Worm (Caenorhabditis elegans) whole organism, L1 larva: ENCODE results near the gene str-144.

Source experiments
- F16B12.6 ChIP-seq: fragments of 150-350 bp; optimal IDR thresholded peaks from 2 replicates; lab custom pipeline; 2014; ENCODE audit warnings: missing biosample characterization, missing genetic modification characterization
- alr-1 ChIP-seq: fragments of 200-800 bp; sonication (Bioruptor generic); optimal IDR thresholded peaks from 2 replicates; lab custom pipeline; 2018; ENCODE audit warnings: borderline replicate concordance, mild to moderate bottlenecking, missing genetic modification characterization, missing compliant biosample characterization
- aly-2 ChIP-seq: fragments of 150-350 bp; optimal IDR thresholded peaks from 2 replicates; lab custom pipeline; 2014; ENCODE audit warnings: missing biosample characterization, missing genetic modification characterization
- ceh-88 ChIP-seq: fragments of 200-800 bp; sonication (Bioruptor generic); IDR thresholded peaks from 2 replicates; pipeline ENCODE4 v1.3.6; 2022; ENCODE audit warnings: missing genetic modification characterization, missing compliant biosample characterization
- ceh-90 ChIP-seq: sonication (generic microtip); optimal IDR thresholded peaks from 2 replicates; lab custom pipeline; 2016; ENCODE audit warnings: missing genetic modification characterization, missing compliant biosample characterization
- ces-1 ChIP-seq: fragments of 150-350 bp; optimal IDR thresholded peaks from 2 replicates; lab custom pipeline; 2014; ENCODE audit warnings: missing biosample characterization, missing genetic modification reagents, missing genetic modification characterization
- dsc-1 ChIP-seq: sonication (generic microtip); optimal IDR thresholded peaks from 2 replicates; lab custom pipeline; 2016; ENCODE audit warnings: mild to moderate bottlenecking, missing genetic modification characterization, missing compliant biosample characterization
- efl-1 ChIP-seq, 4 experiments: fragments of 150-350 bp; optimal IDR thresholded peaks in 3 of 4; peaks in 1 of 4; 1 replicate in 1 of 4; 2 replicates in 3 of 4; lab custom pipeline; 2014; ENCODE audit warnings: missing biosample characterization in 2 of 4, missing genetic modification characterization in 2 of 4, missing genetic modification reagents in 2 of 4
- egl-13 ChIP-seq: sonication (generic microtip); optimal IDR thresholded peaks from 2 replicates; lab custom pipeline; 2016; ENCODE audit warnings: missing genotype, missing genetic modification reagents, missing genetic modification characterization, missing compliant biosample characterization
- fos-1 ChIP-seq: fragments of 150-350 bp; optimal IDR thresholded peaks from 2 replicates; lab custom pipeline; 2014; ENCODE audit warnings: missing biosample characterization, missing genetic modification characterization
- grh-1 ChIP-seq: fragments of 200-800 bp; sonication (Bioruptor generic); IDR thresholded peaks from 2 replicates; pipeline ENCODE4 v1.3.6; 2022; ENCODE audit warnings: missing genetic modification reagents, missing genetic modification characterization, missing compliant biosample characterization
- irx-1 ChIP-seq: sonication (generic microtip); optimal IDR thresholded peaks from 2 replicates; lab custom pipeline; 2016; ENCODE audit warnings: missing genetic modification characterization, missing compliant biosample characterization
- lin-13 ChIP-seq: fragments of 150-350 bp; optimal IDR thresholded peaks from 2 replicates; lab custom pipeline; 2014; ENCODE audit warnings: missing biosample characterization, missing genetic modification reagents, missing genetic modification characterization
- lin-14 ChIP-seq: fragments of 200-800 bp; sonication (Bioruptor generic); optimal IDR thresholded peaks from 2 replicates; lab custom pipeline; 2018; ENCODE audit warnings: mild to moderate bottlenecking, missing genetic modification characterization, moderate library complexity, missing compliant biosample characterization
- lin-35 ChIP-seq, 2 experiments: fragments of 150-350 bp; optimal IDR thresholded peaks; 2 replicates each; lab custom pipeline; 2014; ENCODE audit warnings: missing biosample characterization in 2 of 2, missing genetic modification characterization in 2 of 2, missing genetic modification reagents in 2 of 2
- lin-39 ChIP-seq: fragments of 150-350 bp; optimal IDR thresholded peaks from 2 replicates; lab custom pipeline; 2014; ENCODE audit warnings: missing biosample characterization, missing genetic modification reagents, missing genetic modification characterization
- lsy-2 ChIP-seq, 2 experiments: fragments of 150-350 bp; optimal IDR thresholded peaks; 2 replicates each; lab custom pipeline; 2014; ENCODE audit warnings: missing biosample characterization in 2 of 2, missing genetic modification characterization in 2 of 2
- mab-9 ChIP-seq: fragments of 200-800 bp; sonication (Bioruptor generic); IDR thresholded peaks from 2 replicates; pipeline ENCODE4 v1.3.6; 2022; ENCODE audit warnings: missing genetic modification reagents, missing genetic modification characterization, missing compliant biosample characterization
- mef-2 ChIP-seq: fragments of 150-350 bp; optimal IDR thresholded peaks from 2 replicates; lab custom pipeline; 2014; ENCODE audit warnings: missing biosample characterization, missing genetic modification characterization
- nhr-11 ChIP-seq: fragments of 150-350 bp; optimal IDR thresholded peaks from 2 replicates; lab custom pipeline; 2014; ENCODE audit warnings: missing biosample characterization, missing genetic modification characterization
- nhr-12 ChIP-seq: sonication (generic microtip); optimal IDR thresholded peaks from 2 replicates; lab custom pipeline; 2017; ENCODE audit warnings: missing biosample characterization, missing genetic modification characterization
- nhr-20 ChIP-seq: sonication (generic microtip); optimal IDR thresholded peaks from 2 replicates; lab custom pipeline; 2016; ENCODE audit warnings: mild to moderate bottlenecking, missing genetic modification characterization, missing compliant biosample characterization
- nhr-237 ChIP-seq: fragments of 150-350 bp; optimal IDR thresholded peaks from 2 replicates; lab custom pipeline; 2014; ENCODE audit warnings: missing biosample characterization, missing genetic modification characterization
- nhr-71 ChIP-seq: sonication (generic microtip); optimal IDR thresholded peaks from 2 replicates; lab custom pipeline; 2016; ENCODE audit warnings: mild to moderate bottlenecking, missing genetic modification characterization, moderate library complexity, missing compliant biosample characterization
- nhr-76 ChIP-seq: sonication (generic microtip); optimal IDR thresholded peaks from 2 replicates; lab custom pipeline; 2017; ENCODE audit warnings: missing biosample characterization, missing genetic modification characterization
- nhr-77 ChIP-seq: fragments of 150-350 bp; optimal IDR thresholded peaks from 2 replicates; lab custom pipeline; 2014; ENCODE audit warnings: missing biosample characterization, missing genetic modification characterization
- nhr-84 ChIP-seq: sonication (generic microtip); optimal IDR thresholded peaks from 2 replicates; lab custom pipeline; 2017; ENCODE audit warnings: missing biosample characterization, missing genetic modification characterization
- nhr-85 ChIP-seq: sonication (generic microtip); peaks from one replicate; lab custom pipeline; 2016; ENCODE audit warnings: missing genetic modification characterization, inconsistent platforms, missing compliant biosample characterization
- nhr-90 ChIP-seq: sonication (generic microtip); optimal IDR thresholded peaks from 2 replicates; lab custom pipeline; 2016; ENCODE audit warnings: mild to moderate bottlenecking, missing genetic modification characterization, missing compliant biosample characterization; ENCODE audit not compliant: poor library complexity
- pax-3 ChIP-seq: fragments of 200-800 bp; sonication (Bioruptor generic); optimal IDR thresholded peaks from 2 replicates; lab custom pipeline; 2018; ENCODE audit warnings: mild to moderate bottlenecking, missing genetic modification characterization, moderate library complexity, missing compliant biosample characterization
- pqm-1 ChIP-seq: sonication (generic microtip); optimal IDR thresholded peaks from 3 replicates; lab custom pipeline; 2017; ENCODE audit warnings: missing biosample characterization, missing genetic modification characterization
- rnt-1 ChIP-seq: sonication (generic microtip); optimal IDR thresholded peaks from 2 replicates; lab custom pipeline; 2016; ENCODE audit warnings: mild to moderate bottlenecking, missing genetic modification characterization, moderate library complexity, missing compliant biosample characterization
- skn-1 ChIP-seq: fragments of 150-350 bp; optimal IDR thresholded peaks from 2 replicates; lab custom pipeline; 2014; ENCODE audit warnings: missing biosample characterization, missing genetic modification characterization
- snpc-4 ChIP-seq: fragments of 150-350 bp; optimal IDR thresholded peaks from 2 replicates; lab custom pipeline; 2014; ENCODE audit warnings: missing biosample characterization, missing genetic modification characterization
- sox-4 ChIP-seq: sonication (generic microtip); optimal IDR thresholded peaks from 2 replicates; lab custom pipeline; 2016; ENCODE audit warnings: missing genetic modification characterization, missing compliant biosample characterization
- sup-37 ChIP-seq: fragments of 200-800 bp; sonication (Bioruptor generic); optimal IDR thresholded peaks from 2 replicates; lab custom pipeline; 2018; ENCODE audit warnings: mild to moderate bottlenecking, missing genetic modification characterization, missing compliant biosample characterization
- tbx-2 ChIP-seq: sonication (generic microtip); optimal IDR thresholded peaks from 2 replicates; lab custom pipeline; 2016; ENCODE audit warnings: missing genetic modification characterization, missing compliant biosample characterization
- tlp-1 ChIP-seq: fragments of 150-350 bp; optimal IDR thresholded peaks from 2 replicates; lab custom pipeline; 2014; ENCODE audit warnings: missing biosample characterization, missing genetic modification characterization
- unc-62 ChIP-seq: fragments of 150-350 bp; optimal IDR thresholded peaks from 2 replicates; lab custom pipeline; 2014; ENCODE audit warnings: missing biosample characterization, missing genetic modification reagents, missing genetic modification characterization
- unc-98 ChIP-seq: fragments of 200-800 bp; sonication (Bioruptor generic); IDR thresholded peaks from 2 replicates; pipeline ENCODE4 v1.3.6; 2022; ENCODE audit warnings: missing genetic modification characterization, missing compliant biosample characterization
- vab-15 ChIP-seq: sonication (generic microtip); optimal IDR thresholded peaks from 2 replicates; lab custom pipeline; 2017; ENCODE audit warnings: missing genotype, mild to moderate bottlenecking, missing genetic modification characterization, missing compliant biosample characterization
- zip-4 ChIP-seq: fragments of 200-800 bp; sonication (Bioruptor generic); optimal IDR thresholded peaks from 2 replicates; lab custom pipeline; 2018; ENCODE audit warnings: mild to moderate bottlenecking, missing genetic modification characterization, moderate library complexity, missing compliant biosample characterization
- ztf-11 ChIP-seq, 2 experiments: sonication (generic microtip); optimal IDR thresholded peaks; 2 replicates each; lab custom pipeline; 2016 to 2017; ENCODE audit warnings: missing genetic modification characterization in 2 of 2, missing biosample characterization in 1 of 2, missing compliant biosample characterization in 1 of 2

Gene str-144

DNA sequence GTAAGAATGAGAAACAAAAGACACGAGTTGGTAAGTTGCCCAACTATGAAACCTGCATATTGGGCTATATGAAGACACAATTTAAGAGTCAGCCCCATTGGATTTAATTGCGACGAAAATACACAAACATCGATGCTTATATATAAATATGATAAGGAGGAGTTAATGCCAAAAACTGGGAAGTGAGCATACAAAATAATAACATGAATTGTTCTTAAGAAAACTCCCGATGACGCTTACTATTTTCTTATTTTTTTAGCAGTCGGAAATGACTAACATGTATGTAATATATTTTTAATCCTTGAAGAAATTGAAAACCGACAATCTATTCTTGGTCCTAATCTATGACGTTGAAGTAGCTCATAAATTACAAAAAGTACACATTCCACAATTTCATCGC lies at the start of gene str-144:
Gene str-144 (minus strand): TSS at position 101 of the 400 bp plus-strand sequence.
- TF ChIP-seq grh-1 (GFP tag; lab: Robert Waterston, UW) (no peak), dsc-1 (tag; lab: Kevin White, UChicago) (peak; percentile 15)

DNA sequence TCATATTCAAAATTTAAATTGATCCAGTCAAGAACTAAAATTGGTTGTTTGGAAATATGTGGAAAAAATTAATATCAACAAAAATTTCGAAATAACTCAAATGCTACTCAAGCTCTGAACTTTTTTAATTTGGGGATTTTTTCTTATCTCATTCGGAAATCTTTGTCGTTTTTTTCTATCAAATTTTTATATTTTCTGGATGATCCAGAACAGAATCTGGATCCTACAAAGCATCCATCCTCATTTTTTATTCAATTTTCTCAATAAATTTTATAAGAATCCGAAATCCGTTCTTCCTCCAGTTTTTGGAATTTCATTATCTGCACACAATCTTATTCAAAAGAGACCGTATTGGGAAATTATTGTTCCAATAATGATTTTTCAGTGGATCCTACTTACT lies 48.9 kb upstream of the str-144 start, which contains the start of gene D1014.6:
Gene D1014.6 (plus strand): TSS at position 301 of the 400 bp plus-strand sequence.
- TF ChIP-seq unc-62 (GFP tag; lab: Kevin White, UChicago) (no peak), nhr-90 (tag; lab: Kevin White, UChicago) (no peak), nhr-84 (no peak), lsy-2 (tag; optimal IDR thresholded peaks at IDR 0.05; lab: Kevin White, UChicago) (no peak), nhr-237 (tag; lab: Kevin White, UChicago) (no peak), unc-98 (GFP tag; lab: Robert Waterston, UW) (no peak), egl-13 (tag; lab: Kevin White, UChicago) (no peak), lin-35 (GFP tag; optimal IDR thresholded peaks at IDR 0.05; lab: Kevin White, UChicago) (no peak), alr-1 (no peak), nhr-20 (no peak), fos-1 (tag; lab: Kevin White, UChicago) (no peak), lin-14 (no peak), efl-1 (optimal IDR thresholded peaks at IDR 0.05; lab: Kevin White, UChicago) (no peak), efl-1 (GFP tag; optimal IDR thresholded peaks at IDR 0.05 in 1 of 2; lab: Kevin White, UChicago) (no peak), aly-2 (tag; lab: Kevin White, UChicago) (no peak), sox-4 (tag; lab: Kevin White, UChicago) (no peak), ceh-88 (GFP tag; lab: Robert Waterston, UW) (no peak), vab-15 (no peak), rnt-1 (tag; lab: Kevin White, UChicago) (no peak)

DNA sequence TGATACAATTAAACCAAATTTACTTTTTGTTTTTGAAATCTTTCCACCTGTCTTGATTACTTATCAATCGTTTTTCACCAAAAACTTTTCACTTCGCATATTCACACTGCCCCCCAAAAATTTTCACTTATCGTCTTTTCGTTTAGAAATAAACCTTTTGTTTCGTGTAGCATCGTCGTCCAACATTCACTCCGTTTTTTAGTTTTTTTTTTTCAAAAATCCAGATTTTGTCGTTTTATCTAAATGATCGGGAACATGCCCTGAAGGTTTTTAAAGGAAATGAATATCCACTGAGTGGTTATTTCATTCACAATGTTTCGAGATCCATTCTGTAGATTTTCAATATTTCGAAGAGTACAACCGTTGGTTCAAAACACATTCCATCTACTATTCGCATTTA lies 46.0 kb upstream of the str-144 start, which contains the start of gene D1014.7:
Gene D1014.7 (plus strand): TSS at position 301 of the 400 bp plus-strand sequence.
- TF ChIP-seq ces-1 (GFP tag; lab: Kevin White, UChicago), result no peak
- no peak for TF ChIP-seq pax-3 (tag; lab: Kevin White, UChicago)
- no peak for TF ChIP-seq skn-1 (tag; lab: Kevin White, UChicago)
- TF ChIP-seq lin-13 (GFP tag; lab: Kevin White, UChicago), result no peak
- TF ChIP-seq nhr-11 (tag; lab: Kevin White, UChicago), result no peak
- no peak for TF ChIP-seq nhr-76
- no peak for TF ChIP-seq lin-39 (tag; lab: Kevin White, UChicago)
- no peak for TF ChIP-seq F16B12.6 (tag; lab: Kevin White, UChicago)
- TF ChIP-seq pqm-1 (tag; lab: Kevin White, UChicago), result no peak
- no peak for TF ChIP-seq ceh-88 (GFP tag; lab: Robert Waterston, UW)
- no peak for TF ChIP-seq tlp-1 (tag; lab: Kevin White, UChicago)
- no peak for TF ChIP-seq snpc-4
- TF ChIP-seq lin-14, result no peak
- TF ChIP-seq mef-2 (tag; lab: Kevin White, UChicago), result no peak
- no peak for TF ChIP-seq nhr-85 (tag; lab: Kevin White, UChicago)
- TF ChIP-seq ceh-90 (tag; lab: Kevin White, UChicago), result no peak
- TF ChIP-seq zip-4 (GFP tag; lab: Kevin White, UChicago), result no peak

DNA sequence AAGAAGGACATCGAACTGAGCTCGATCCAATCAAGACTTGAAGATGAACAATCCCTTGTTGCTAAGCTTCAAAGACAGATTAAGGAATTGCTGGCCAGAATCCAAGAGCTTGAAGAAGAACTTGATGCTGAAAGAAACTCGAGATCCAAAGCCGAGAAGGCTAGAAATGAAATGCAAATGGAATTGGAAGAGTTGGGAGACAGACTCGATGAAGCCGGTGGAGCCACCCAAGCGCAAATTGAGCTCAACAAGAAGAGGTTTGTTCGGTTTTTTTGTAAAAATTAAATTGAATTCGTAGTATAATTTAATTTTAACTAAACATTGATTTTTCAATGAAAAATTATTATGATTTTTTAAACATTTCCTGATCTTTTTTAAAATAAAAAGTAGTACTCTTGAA lies 42.6 kb upstream of the str-144 start:
- no peak for TF ChIP-seq nhr-12 (tag; lab: Kevin White, UChicago)
- TF ChIP-seq mef-2 (tag; lab: Kevin White, UChicago), result no peak
- TF ChIP-seq, all 84 proteins: peak for 0

DNA sequence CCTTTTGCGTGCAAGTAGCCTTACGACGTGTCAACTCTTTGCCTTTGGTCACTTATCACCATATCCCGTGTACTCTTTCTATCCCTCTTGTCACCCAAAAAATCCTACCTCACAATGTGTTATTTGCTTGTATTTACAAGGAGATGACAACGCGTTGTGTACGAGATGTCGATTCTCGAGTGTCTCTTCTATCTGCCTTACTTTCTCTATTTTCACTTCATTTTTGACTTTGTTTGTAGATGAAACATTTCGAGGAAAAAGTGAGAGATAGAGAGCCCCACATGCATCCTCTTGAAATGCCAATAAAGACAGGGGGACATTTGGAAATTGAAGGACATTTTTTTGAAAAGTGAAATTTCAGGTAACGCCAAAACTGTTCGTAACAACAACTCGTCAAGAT lies 38.9 kb upstream of the str-144 start:
- TF ChIP-seq mab-9, result no peak
- no peak for TF ChIP-seq sup-37 (GFP tag; lab: Kevin White, UChicago)
- TF ChIP-seq ces-1 (GFP tag; lab: Kevin White, UChicago), result no peak
- no peak for TF ChIP-seq irx-1 (tag; lab: Kevin White, UChicago)
- TF ChIP-seq lin-39 (tag; lab: Kevin White, UChicago), result no peak
- TF ChIP-seq nhr-71 (tag; lab: Kevin White, UChicago), result no peak
- TF ChIP-seq tbx-2 (tag; lab: Kevin White, UChicago), result peak; percentile 34
- TF ChIP-seq nhr-84, result no peak
- no peak for TF ChIP-seq ztf-11 (tag; optimal IDR thresholded peaks at IDR 0.05; lab: Kevin White, UChicago)
- peak; percentile 74 for TF ChIP-seq nhr-77
- no peak for TF ChIP-seq alr-1
- no peak for TF ChIP-seq snpc-4
- TF ChIP-seq mef-2 (tag; lab: Kevin White, UChicago), result no peak
- TF ChIP-seq ceh-88 (GFP tag; lab: Robert Waterston, UW), result no peak
